Fruit fly (Drosophila melanogaster) whole organism, embryonic: ENCODE results near the gene dgt6.
A peak's percentile ranks its signal among the peaks of the same experiment; 100 is the strongest.

Experiments used
- Ada2b ChIP-seq: fragments of 200-800 bp; sonication (Bioruptor generic); IDR thresholded peaks from 2 replicates; pipeline ENCODE4 v1.3.6; 2022; ENCODE audit warnings: missing biosample characterization, missing genetic modification characterization
- CG10565 ChIP-seq: fragments of 200-800 bp; sonication (Bioruptor generic); optimal IDR thresholded peaks from 3 replicates; lab custom pipeline; 2016; ENCODE audit warnings: missing biosample characterization, mild to moderate bottlenecking, missing genetic modification characterization
- CG11398 ChIP-seq: fragments of 200-800 bp; sonication (Bioruptor generic); optimal IDR thresholded peaks from 2 replicates; lab custom pipeline; 2016; ENCODE audit warnings: missing biosample characterization, missing genetic modification characterization
- CG12299 ChIP-seq: fragments of 200-800 bp; sonication (Bioruptor generic); optimal IDR thresholded peaks from 2 replicates; lab custom pipeline; 2018; ENCODE audit warnings: missing biosample characterization, mild to moderate bottlenecking, missing genetic modification characterization
- CG13624 ChIP-seq: fragments of 200-800 bp; sonication (Bioruptor generic); optimal IDR thresholded peaks from 2 replicates; lab custom pipeline; 2016; ENCODE audit warnings: missing biosample characterization, missing genetic modification characterization
- CG13894 ChIP-seq: fragments of 200-800 bp; sonication (Bioruptor generic); optimal IDR thresholded peaks from 3 replicates; lab custom pipeline; 2018; ENCODE audit warnings: missing biosample characterization, mild to moderate bottlenecking, missing genetic modification characterization, moderate library complexity
- CG1603 ChIP-seq: fragments of 200-800 bp; sonication (Bioruptor generic); optimal IDR thresholded peaks from 2 replicates; lab custom pipeline; 2019; ENCODE audit warnings: missing biosample characterization, mild to moderate bottlenecking, missing genetic modification characterization, moderate library complexity
- CG16779 ChIP-seq: fragments of 200-800 bp; sonication (Bioruptor generic); IDR thresholded peaks from 2 replicates; pipeline ENCODE4 v1.3.6; 2022; ENCODE audit warnings: missing biosample characterization, missing genetic modification characterization
- CG17829 ChIP-seq: fragments of 200-800 bp; optimal IDR thresholded peaks from 2 replicates; lab custom pipeline; 2019; ENCODE audit warnings: missing biosample characterization, mild to moderate bottlenecking, missing genetic modification characterization, moderate library complexity
- CG18476 ChIP-seq: fragments of 200-800 bp; sonication (Bioruptor generic); optimal IDR thresholded peaks from 2 replicates; lab custom pipeline; 2016; ENCODE audit warnings: missing biosample characterization, mild to moderate bottlenecking, missing genetic modification characterization
- CG18599 ChIP-seq: fragments of 200-800 bp; sonication (Bioruptor generic); optimal IDR thresholded peaks from 3 replicates; lab custom pipeline; 2017; ENCODE audit warnings: missing biosample characterization, missing genetic modification characterization, mild to moderate bottlenecking, moderate library complexity, missing genetic modification reagents
- CG4360 ChIP-seq: fragments of 200-800 bp; sonication (Bioruptor generic); IDR thresholded peaks from 2 replicates; pipeline ENCODE4 v1.3.6; 2022; ENCODE audit warnings: missing biosample characterization, missing genetic modification characterization
- CG4854 ChIP-seq: fragments of 200-800 bp; sonication (Bioruptor generic); optimal IDR thresholded peaks from 2 replicates; lab custom pipeline; 2016; ENCODE audit warnings: missing biosample characterization, missing genetic modification characterization, inconsistent platforms
- CG7357 ChIP-seq: fragments of 200-800 bp; sonication (Bioruptor generic); IDR thresholded peaks from 3 replicates; pipeline ENCODE4 v1.3.6; 2022; ENCODE audit warnings: missing biosample characterization, missing genetic modification characterization
- CG9876 ChIP-seq: fragments of 200-800 bp; sonication (Bioruptor generic); optimal IDR thresholded peaks from 2 replicates; lab custom pipeline; 2016; ENCODE audit warnings: missing biosample characterization, missing genetic modification characterization
- D19A ChIP-seq: fragments of 200-800 bp; optimal IDR thresholded peaks from 3 replicates; lab custom pipeline; 2019; ENCODE audit warnings: missing biosample characterization, mild to moderate bottlenecking, missing genetic modification characterization, moderate library complexity
- Dek ChIP-seq: fragments of 200-800 bp; sonication (Bioruptor generic); optimal IDR thresholded peaks from 3 replicates; lab custom pipeline; 2019; ENCODE audit warnings: missing biosample characterization, mild to moderate bottlenecking, missing genetic modification characterization, moderate library complexity
- Dip3 ChIP-seq: fragments of 200-800 bp; sonication (Bioruptor generic); optimal IDR thresholded peaks from 3 replicates; lab custom pipeline; 2016; ENCODE audit warnings: missing biosample characterization, missing genetic modification characterization
- Dll ChIP-seq: fragments of 200-800 bp; sonication (Bioruptor generic); IDR thresholded peaks from 4 replicates; pipeline ENCODE4 v1.3.6; 2022; ENCODE audit warnings: missing biosample characterization, missing genetic modification characterization; ENCODE audit not compliant: partially characterized antibody
- E2f2 ChIP-seq: fragments of 200-800 bp; sonication (Bioruptor generic); IDR thresholded peaks from 2 replicates; pipeline ENCODE4 v1.3.6; 2022; ENCODE audit warnings: missing biosample characterization, missing genetic modification characterization
- Gsc ChIP-seq: fragments of 200-800 bp; sonication (Bioruptor generic); IDR thresholded peaks from 2 replicates; pipeline ENCODE4 v1.3.6; 2022; ENCODE audit warnings: missing biosample characterization, missing genetic modification characterization
- H15 ChIP-seq: fragments of 200-800 bp; sonication (Bioruptor generic); IDR thresholded peaks from 3 replicates; pipeline ENCODE4 v1.3.6; 2022; ENCODE audit warnings: missing biosample characterization, missing genetic modification characterization
- HLH4C ChIP-seq: fragments of 200-800 bp; sonication (Bioruptor generic); IDR thresholded peaks from 3 replicates; pipeline ENCODE4 v1.3.6; 2022; ENCODE audit warnings: missing biosample characterization, missing genetic modification characterization; ENCODE audit not compliant: partially characterized antibody
- Hand ChIP-seq: fragments of 200-800 bp; sonication (Bioruptor generic); optimal IDR thresholded peaks from 2 replicates; lab custom pipeline; 2017; ENCODE audit warnings: mild to moderate bottlenecking, missing biosample characterization, missing genetic modification reagents, missing genetic modification characterization
- HmgZ ChIP-seq: fragments of 200-800 bp; sonication (Bioruptor generic); optimal IDR thresholded peaks from 2 replicates; lab custom pipeline; 2018; ENCODE audit warnings: missing biosample characterization, mild to moderate bottlenecking, missing genetic modification characterization
- Hmx ChIP-seq: fragments of 200-800 bp; sonication (Bioruptor generic); optimal IDR thresholded peaks from 2 replicates; lab custom pipeline; 2016; ENCODE audit warnings: missing biosample characterization, missing genetic modification characterization
- Hr39 ChIP-seq: fragments of >200 bp; optimal IDR thresholded peaks from 2 replicates; lab custom pipeline; 2017
- PHDP ChIP-seq: fragments of 200-800 bp; sonication (Bioruptor generic); optimal IDR thresholded peaks from 3 replicates; lab custom pipeline; 2018; ENCODE audit warnings: missing biosample characterization, mild to moderate bottlenecking, missing genetic modification characterization, moderate library complexity
- Spps ChIP-seq: fragments of 200-800 bp; sonication (Bioruptor generic); optimal IDR thresholded peaks from 2 replicates; lab custom pipeline; 2018; ENCODE audit warnings: missing biosample characterization, mild to moderate bottlenecking, missing genetic modification characterization
- ab ChIP-seq: fragments of 200-800 bp; sonication (Bioruptor generic); optimal IDR thresholded peaks from 2 replicates; lab custom pipeline; 2016; ENCODE audit warnings: missing biosample characterization, missing genetic modification characterization
- crol ChIP-seq: fragments of 200-800 bp; sonication (Bioruptor generic); IDR thresholded peaks from 2 replicates; pipeline ENCODE4 v1.3.6; 2022; ENCODE audit warnings: missing biosample characterization, missing genetic modification characterization
- disco-r ChIP-seq: fragments of 200-800 bp; sonication (Bioruptor generic); optimal IDR thresholded peaks from 2 replicates; lab custom pipeline; 2016; ENCODE audit warnings: missing biosample characterization, missing genetic modification characterization
- dpn ChIP-seq, 2 experiments: fragments of 200-800 bp; sonication (Bioruptor generic); optimal IDR thresholded peaks; 3 replicates each; lab custom pipeline; 2016; ENCODE audit warnings: missing biosample characterization in 2 of 2, missing genetic modification characterization in 2 of 2
- exex ChIP-seq: fragments of 200-800 bp; sonication (Bioruptor generic); optimal IDR thresholded peaks from 4 replicates; lab custom pipeline; 2018; ENCODE audit warnings: missing biosample characterization, mild to moderate bottlenecking, missing genetic modification characterization, moderate library complexity
- fd102C ChIP-seq: fragments of 200-800 bp; sonication (Bioruptor generic); optimal IDR thresholded peaks from 2 replicates; lab custom pipeline; 2018; ENCODE audit warnings: missing biosample characterization, mild to moderate bottlenecking, missing genetic modification characterization, moderate library complexity
- grau ChIP-seq: fragments of 200-800 bp; optimal IDR thresholded peaks from 3 replicates; lab custom pipeline; 2019; ENCODE audit warnings: missing biosample characterization, mild to moderate bottlenecking, missing genetic modification characterization, moderate library complexity
- gsb-n ChIP-seq: fragments of 200-800 bp; sonication (Bioruptor generic); optimal IDR thresholded peaks from 3 replicates; lab custom pipeline; 2018; ENCODE audit warnings: missing biosample characterization, mild to moderate bottlenecking, missing genetic modification characterization
- mld ChIP-seq: fragments of 200-800 bp; sonication (Bioruptor generic); IDR thresholded peaks from 3 replicates; pipeline ENCODE4 v1.3.6; 2022; ENCODE audit warnings: missing biosample characterization, missing genetic modification characterization; ENCODE audit not compliant: partially characterized antibody
- nmo ChIP-seq: fragments of 200-800 bp; sonication (Bioruptor generic); optimal IDR thresholded peaks from 2 replicates; lab custom pipeline; 2018; ENCODE audit warnings: missing biosample characterization, mild to moderate bottlenecking, missing genetic modification characterization, moderate library complexity
- p53 ChIP-seq: fragments of 200-800 bp; sonication (Bioruptor generic); optimal IDR thresholded peaks from 2 replicates; lab custom pipeline; 2016; ENCODE audit warnings: missing biosample characterization, missing genetic modification characterization
- repo ChIP-seq: fragments of 200-800 bp; sonication (Bioruptor generic); optimal IDR thresholded peaks from 2 replicates; lab custom pipeline; 2016; ENCODE audit warnings: missing biosample characterization, missing genetic modification characterization
- sens-2 ChIP-seq: fragments of 200-800 bp; sonication (Bioruptor generic); IDR thresholded peaks from 2 replicates; pipeline ENCODE4 v1.3.6; 2022; ENCODE audit warnings: missing biosample characterization, missing genetic modification characterization
- slou ChIP-seq: fragments of 200-800 bp; sonication (Bioruptor generic); optimal IDR thresholded peaks from 3 replicates; lab custom pipeline; 2016; ENCODE audit warnings: missing biosample characterization, missing genetic modification characterization
- sna ChIP-seq: fragments of 200-800 bp; sonication (Bioruptor generic); IDR thresholded peaks from 2 replicates; pipeline ENCODE4 v1.3.6; 2022; ENCODE audit warnings: missing biosample characterization, missing genetic modification characterization; ENCODE audit not compliant: partially characterized antibody
- sqz ChIP-seq: fragments of 200-800 bp; sonication (Bioruptor generic); optimal IDR thresholded peaks from 3 replicates; lab custom pipeline; 2018; ENCODE audit warnings: missing biosample characterization, mild to moderate bottlenecking, missing genetic modification characterization
- stwl ChIP-seq: fragments of 200-800 bp; sonication (Bioruptor generic); optimal IDR thresholded peaks from 3 replicates; lab custom pipeline; 2018; ENCODE audit warnings: missing biosample characterization, mild to moderate bottlenecking, missing genetic modification characterization, moderate library complexity
- trem ChIP-seq: fragments of 200-800 bp; optimal IDR thresholded peaks from 3 replicates; lab custom pipeline; 2019; ENCODE audit warnings: missing biosample characterization, mild to moderate bottlenecking, missing genetic modification characterization, moderate library complexity
- tup ChIP-seq: fragments of 200-800 bp; sonication (Bioruptor generic); optimal IDR thresholded peaks from 2 replicates; lab custom pipeline; 2016; ENCODE audit warnings: missing biosample characterization, mild to moderate bottlenecking, missing genetic modification characterization, moderate library complexity
- zfh2 ChIP-seq: fragments of 200-800 bp; sonication (Bioruptor generic); optimal IDR thresholded peaks from 2 replicates; lab custom pipeline; 2016; ENCODE audit warnings: missing biosample characterization, missing genetic modification characterization

Gene dgt6

dm6 chr3R:29122817-29123611, 7.8 kb downstream of the dgt6 start, which contains the start of the genes yem and Ctl2 (continued):
- TF ChIP-seq CG16779, result peak; percentile 36; the same call in 1 of the 2 replicates
- peak; percentile 63 for TF ChIP-seq p53 (GFP tag; lab: Kevin White, UChicago)
- TF ChIP-seq CG13894 (tag; lab: Kevin White, UChicago), result peak; percentile 1
- peak; percentile 56 for TF ChIP-seq disco-r
- peak; percentile 39; the same call in 1 of the 3 replicates for TF ChIP-seq mld
- peak; percentile 58 for TF ChIP-seq ab
- peak; percentile 87 for TF ChIP-seq CG13624
- TF ChIP-seq crol (GFP tag; lab: Robert Waterston, UW), result peak; percentile 95
- peak; percentile 48 for TF ChIP-seq trem (tag; lab: Kevin White, UChicago)
- TF ChIP-seq sna (GFP tag; lab: Robert Waterston, UW), result no peak
- peak; percentile 86 for TF ChIP-seq Dip3
- peak; percentile 59 for TF ChIP-seq slou (GFP tag; lab: Kevin White, UChicago)
- no peak for TF ChIP-seq Gsc
- TF ChIP-seq CG18599 (GFP tag; lab: Kevin White, UChicago), result peak; percentile 69
- TF ChIP-seq exex (tag; lab: Kevin White, UChicago), result peak; percentile 28
- TF ChIP-seq grau, result peak; percentile 72
- peak; percentile 67 for TF ChIP-seq Dek
- TF ChIP-seq CG4360, result no peak
- TF ChIP-seq E2f2 (GFP tag; lab: Robert Waterston, UW), result no peak; the same call in none of the 2 replicates
- peak; percentile 69 for TF ChIP-seq CG11398 (GFP tag; lab: Kevin White, UChicago)
- TF ChIP-seq D19A (tag; lab: Kevin White, UChicago), result no peak
- TF ChIP-seq HmgZ (tag; lab: Kevin White, UChicago), result peak; percentile 65
- TF ChIP-seq tup (GFP tag; lab: Kevin White, UChicago), result peak; percentile 31
- peak; percentile 95 for TF ChIP-seq CG7357 (GFP tag; lab: Robert Waterston, UW)
- TF ChIP-seq CG17829 (tag; lab: Kevin White, UChicago), result peak; percentile 72
- TF ChIP-seq sens-2, result peak; percentile 61; the same call in 1 of the 2 replicates
- TF ChIP-seq CG4854, result peak; percentile 51
- no peak for TF ChIP-seq Hand
- TF ChIP-seq CG18476 (GFP tag; lab: Kevin White, UChicago), result peak; percentile 76
- TF ChIP-seq Dll (GFP tag; lab: Robert Waterston, UW), result no peak
- no peak for TF ChIP-seq Spps (tag; lab: Kevin White, UChicago)
- TF ChIP-seq CG9876, result peak; percentile 67
- TF ChIP-seq PHDP (tag; lab: Kevin White, UChicago), result peak; percentile 56
- peak; percentile 56; the same call in 2 of the 3 replicates for TF ChIP-seq H15 (GFP tag; lab: Robert Waterston, UW)
- no peak for TF ChIP-seq CG12299 (tag; lab: Kevin White, UChicago)
- peak; percentile 35 for TF ChIP-seq gsb-n (tag; lab: Kevin White, UChicago)
- no peak for TF ChIP-seq sqz (GFP tag; lab: Kevin White, UChicago)
- no peak for TF ChIP-seq CG10565 (GFP tag; lab: Kevin White, UChicago)
- TF ChIP-seq repo, result peak; percentile 37
- peak; percentile 75 for TF ChIP-seq Hr39 (lab: Kevin White, UChicago)
- TF ChIP-seq nmo (GFP tag; lab: Kevin White, UChicago), result peak; percentile 83
- TF ChIP-seq stwl, result peak; percentile 51
- no peak for TF ChIP-seq Hmx (GFP tag; lab: Kevin White, UChicago)
- no peak for TF ChIP-seq fd102C
- no peak; the same call in 1 of the 2 replicates for TF ChIP-seq Ada2b
- TF ChIP-seq CG1603 (tag; lab: Kevin White, UChicago), result peak; percentile 66
- peak; percentile 68 to 84 for TF ChIP-seq dpn (GFP tag; optimal IDR thresholded peaks at IDR 0.05; lab: Kevin White, UChicago)
- TF ChIP-seq zfh2 (GFP tag; lab: Kevin White, UChicago), result peak; percentile 93
- no peak for TF ChIP-seq HLH4C (GFP tag; lab: Robert Waterston, UW)
